Worm (Caenorhabditis elegans): ENCODE data around the gene srz-19.

Gene srz-19

ce11 chrIV:3915296-3915695, 4.3 kb upstream of the srz-19 start, which contains the start of gene srz-20:
srz-20 (plus strand) TSS chrIV:3915596.
- TF ChIP-seq tbx-9 (tag; optimal IDR thresholded peaks at IDR 0.05; ENCODE audit: borderline replicate concordance) (no peak), gei-17 (GFP tag; optimal IDR thresholded peaks at IDR 0.05) (no peak), mxl-1 (tag; optimal IDR thresholded peaks at IDR 0.05) (no peak), nhr-120 (GFP tag; IDR thresholded peaks at IDR 0.05) (no peak), ztf-28 (GFP tag; IDR thresholded peaks at IDR 0.05) (no peak), nhr-27 (tag; optimal IDR thresholded peaks at IDR 0.05) (no peak), B0035.1 (tag; optimal IDR thresholded peaks at IDR 0.05) (no peak), lin-26 (GFP tag; IDR thresholded peaks at IDR 0.05) (no peak), Y79H2A.3 (GFP tag; conservative IDR thresholded peaks at IDR 0.05) (no peak), rec-8 (tag; optimal IDR thresholded peaks at IDR 0.05) (no peak), cebp-2 (GFP tag; IDR thresholded peaks at IDR 0.05) (no peak), zfh-2 (GFP tag; conservative IDR thresholded peaks at IDR 0.05) (no peak), nhr-80 (tag; optimal IDR thresholded peaks at IDR 0.05) (no peak)

- TF ChIP-seq zfh-2 (GFP tag; conservative IDR thresholded peaks at IDR 0.05) (no peak), repo-1 (tag; optimal IDR thresholded peaks at IDR 0.05) (no peak), somi-1 (GFP tag; optimal IDR thresholded peaks at IDR 0.05) (no peak), lin-54 (GFP tag; optimal IDR thresholded peaks at IDR 0.05) (no peak), F52B5.7 (tag; optimal IDR thresholded peaks at IDR 0.05) (no peak), F37B4.10 (GFP tag; IDR thresholded peaks at IDR 0.05) (no peak), nhr-80 (tag; optimal IDR thresholded peaks at IDR 0.05) (no peak), gei-17 (GFP tag; optimal IDR thresholded peaks at IDR 0.05) (no peak)
These were observed 2.2 kb upstream of the srz-19 start, which contains the start of gene F56D6.14 for ce11 chrIV:3917405-3917804. F56D6.14 (plus strand) TSS chrIV:3917705.

- no peak for TF ChIP-seq lsl-1 (GFP tag; optimal IDR thresholded peaks at IDR 0.05)
- TF ChIP-seq ceh-79 (tag; optimal IDR thresholded peaks at IDR 0.05), result no peak
- no peak for TF ChIP-seq cebp-1 (GFP tag; IDR thresholded peaks at IDR 0.05)
- no peak for TF ChIP-seq cebp-1 (tag; optimal IDR thresholded peaks at IDR 0.05)
- TF ChIP-seq F57C9.4 (tag; optimal IDR thresholded peaks at IDR 0.05), result no peak
- no peak for TF ChIP-seq ets-4 (GFP tag; optimal IDR thresholded peaks at IDR 0.05)
- no peak for TF ChIP-seq madf-8 (GFP tag; conservative IDR thresholded peaks at IDR 0.05)
- TF ChIP-seq B0336.3 (GFP tag; IDR thresholded peaks at IDR 0.05), result no peak
- TF ChIP-seq ccch-3 (GFP tag; optimal IDR thresholded peaks at IDR 0.05), result no peak
- TF ChIP-seq F57A8.1 (GFP tag; optimal IDR thresholded peaks at IDR 0.05), result no peak
These were observed 1.4 kb upstream of the srz-19 start, which contains the start of gene F56D6.23 for ce11 chrIV:3918160-3918559. F56D6.23 (plus strand) TSS chrIV:3918460.

- TF ChIP-seq nhr-80 (tag; optimal IDR thresholded peaks at IDR 0.05), result peak; percentile 44
- no peak for TF ChIP-seq D2030.7 (GFP tag; IDR thresholded peaks at IDR 0.05)
- TF ChIP-seq repo-1 (tag; optimal IDR thresholded peaks at IDR 0.05), result no peak
- no peak for TF ChIP-seq rec-8 (tag; optimal IDR thresholded peaks at IDR 0.05)
- no peak for TF ChIP-seq dpff-1 (tag; optimal IDR thresholded peaks at IDR 0.05)
These were observed 2.3 kb downstream of the srz-19 start, which contains the start of gene clec-67 for ce11 chrIV:3921898-3922297. clec-67 (plus strand) TSS chrIV:3922165.

- no peak for TF ChIP-seq nfya-2 (GFP tag; IDR thresholded peaks at IDR 0.05)
- TF ChIP-seq bed-1 (GFP tag; IDR thresholded peaks at IDR 0.05), result no peak
- TF ChIP-seq repo-1 (tag; optimal IDR thresholded peaks at IDR 0.05), result no peak
- TF ChIP-seq ceh-58 (GFP tag; IDR thresholded peaks at IDR 0.05), result no peak
- no peak for TF ChIP-seq ceh-40 (GFP tag; IDR thresholded peaks at IDR 0.05)
- no peak for TF ChIP-seq cebp-2 (GFP tag; IDR thresholded peaks at IDR 0.05)
- no peak for TF ChIP-seq F49E8.2 (tag; optimal IDR thresholded peaks at IDR 0.05; ENCODE audit: insufficient read depth)
- TF ChIP-seq B0035.1 (tag; optimal IDR thresholded peaks at IDR 0.05), result no peak
- no peak for TF ChIP-seq F55B11.4 (tag; optimal IDR thresholded peaks at IDR 0.05; ENCODE audit: borderline replicate concordance, insufficient read depth)
- TF ChIP-seq akir-1 (GFP tag; optimal IDR thresholded peaks at IDR 0.05), result no peak
- no peak for TF ChIP-seq ztf-3 (GFP tag; optimal IDR thresholded peaks at IDR 0.05)
- TF ChIP-seq lin-26 (GFP tag; IDR thresholded peaks at IDR 0.05), result no peak
- TF ChIP-seq ets-4 (GFP tag; optimal IDR thresholded peaks at IDR 0.05), result no peak
- TF ChIP-seq snpc-3.4 (tag; optimal IDR thresholded peaks at IDR 0.05), result no peak
- no peak for TF ChIP-seq nhr-90 (tag; optimal IDR thresholded peaks at IDR 0.05)
These were observed 6.5 kb downstream of the srz-19 start, which contains the start of gene clec-68 for ce11 chrIV:3926117-3926516. clec-68 (plus strand) TSS chrIV:3926417.
